Fruit fly (Drosophila melanogaster) ovary, adult (tissue): ENCODE results near the gene CG31464.
A peak's percentile ranks its signal among the peaks of the same experiment; 100 is the strongest.

ENCODE experiments used
- CG17801 ChIP-seq: fragments of 200-800 bp; optimal IDR thresholded peaks from 2 replicates; lab custom pipeline; 2019; ENCODE audit warnings: missing biosample characterization, mild to moderate bottlenecking, missing genetic modification characterization, moderate library complexity; ENCODE audit not compliant: partially characterized antibody

CG31464 gene

DNA sequence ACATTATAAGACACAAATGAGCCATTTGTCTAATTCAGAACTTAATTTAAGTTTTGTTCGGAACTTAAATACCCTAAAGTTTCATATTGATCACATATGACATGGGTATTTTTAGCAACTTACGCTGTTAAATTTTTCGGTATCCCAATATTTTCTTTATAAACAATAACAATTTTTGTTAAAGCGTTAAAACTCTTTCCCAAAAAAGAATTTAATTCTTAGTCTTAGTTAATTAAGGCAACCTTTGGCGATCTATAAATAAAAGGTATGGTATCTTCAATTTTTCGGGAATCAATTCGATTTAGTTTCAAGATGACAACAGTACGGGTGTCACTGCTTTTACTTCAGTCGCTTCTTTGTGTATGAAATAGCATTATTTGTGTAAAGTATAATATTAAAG lies at the start of gene CG31464:
CG31464 (plus strand) TSS at position 301 of the 400 bp plus-strand sequence.
- TF ChIP-seq CG17801 (GFP tag; lab: Kevin White, UChicago), result no peak

DNA sequence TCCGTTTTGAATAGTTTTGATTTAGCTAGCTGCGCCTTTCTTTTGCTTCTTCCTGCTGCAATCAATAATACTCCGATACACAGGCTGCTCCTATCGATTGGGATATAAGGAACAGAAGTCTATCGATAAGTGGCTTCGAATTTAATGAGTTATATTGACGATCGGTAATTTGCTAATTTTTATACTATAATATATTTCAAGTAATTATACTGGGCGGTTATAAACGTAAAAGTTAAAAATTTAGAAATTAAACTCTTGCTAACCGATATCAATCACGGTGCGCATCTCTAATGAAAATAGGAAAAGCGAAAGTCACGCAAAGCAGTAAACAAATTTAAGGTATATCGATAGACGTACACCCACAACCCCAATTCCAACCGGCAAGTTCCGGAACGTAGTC lies 47.3 kb upstream of the CG31464 start, which contains the start of the genes CG9636, CG18749 and CG33722:
CG9636 (minus strand) TSS at position 73 of the 400 bp plus-strand sequence.
CG18749 (plus strand) TSS at position 336 of the 400 bp plus-strand sequence.
CG33722 (plus strand) TSS at position 336 of the 400 bp plus-strand sequence.
- TF ChIP-seq CG17801 (GFP tag; lab: Kevin White, UChicago), result peak; percentile 68

DNA sequence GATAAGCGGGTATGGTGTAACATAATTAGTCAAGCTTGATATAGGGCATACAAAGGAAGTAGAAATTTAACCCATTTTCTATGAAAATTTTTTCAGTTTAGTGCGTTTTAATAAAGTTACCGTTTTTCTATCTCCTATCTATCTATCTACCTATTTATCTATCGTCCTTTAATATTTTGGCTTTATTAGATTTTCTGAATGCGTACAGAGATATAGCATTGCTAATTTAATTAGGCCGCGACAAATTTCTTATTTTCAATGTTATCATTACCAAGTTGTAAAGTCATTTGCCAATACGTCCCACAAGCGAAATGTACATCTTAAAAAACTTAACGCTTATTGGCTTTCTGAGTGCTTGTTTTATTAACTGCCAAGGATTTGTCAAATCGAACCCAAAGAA lies 42.9 kb upstream of the CG31464 start, which contains the start of gene CG15864:
CG15864 (plus strand) TSS at position 301 of the 400 bp plus-strand sequence.
- TF ChIP-seq CG17801 (GFP tag; lab: Kevin White, UChicago), result no peak

DNA sequence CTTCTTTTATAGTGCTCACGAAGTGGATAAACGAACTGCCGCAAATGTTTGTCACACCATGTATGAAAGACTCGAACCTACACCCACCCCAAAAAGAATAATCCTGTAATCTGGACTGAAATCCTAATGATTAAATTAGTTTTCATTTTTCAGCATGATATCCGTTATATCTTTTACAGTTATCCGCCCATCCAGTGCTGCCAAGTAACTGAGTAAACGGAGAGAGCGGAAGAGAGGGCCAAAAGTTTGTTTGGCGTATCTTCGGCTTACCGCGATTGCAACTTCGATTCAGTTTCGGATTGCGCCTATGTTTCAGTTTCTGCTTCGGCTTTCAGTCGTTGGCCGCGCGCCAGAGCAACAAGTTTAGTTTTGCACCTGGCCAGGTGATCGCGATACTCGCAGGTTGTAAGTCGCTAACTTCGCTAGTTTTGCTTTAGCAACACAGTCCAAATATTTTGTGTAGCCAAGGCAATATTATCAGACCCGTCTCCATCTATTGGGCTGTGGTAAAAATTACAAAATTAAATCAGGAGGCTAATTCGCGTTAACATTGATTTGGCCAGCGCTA lies 40.8 kb upstream of the CG31464 start, which contains the start of gene mtg:
mtg (plus strand) TSS at position 332 of the 568 bp plus-strand sequence.
- no peak for TF ChIP-seq CG17801 (GFP tag; lab: Kevin White, UChicago)

DNA sequence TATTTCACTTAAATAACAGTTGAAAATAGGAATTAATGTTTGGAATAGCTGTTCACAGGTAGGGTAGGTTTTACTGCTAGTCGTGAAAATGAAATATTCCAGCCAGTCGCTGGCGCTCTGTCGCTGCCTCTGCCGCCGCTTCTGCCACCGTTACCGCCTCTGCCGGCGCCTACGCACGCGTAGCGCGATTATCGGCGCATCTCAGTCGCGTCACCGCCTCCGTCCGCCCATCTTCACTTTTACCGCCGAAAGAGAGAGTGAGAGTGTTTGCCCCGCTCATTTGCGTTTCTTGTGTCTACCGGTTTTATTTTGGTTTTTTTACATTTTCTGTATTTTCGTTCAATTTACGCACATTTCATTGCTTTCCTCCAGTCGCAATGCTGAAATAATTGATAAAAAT lies 39.5 kb upstream of the CG31464 start:
- no peak for TF ChIP-seq CG17801 (GFP tag; lab: Kevin White, UChicago)

DNA sequence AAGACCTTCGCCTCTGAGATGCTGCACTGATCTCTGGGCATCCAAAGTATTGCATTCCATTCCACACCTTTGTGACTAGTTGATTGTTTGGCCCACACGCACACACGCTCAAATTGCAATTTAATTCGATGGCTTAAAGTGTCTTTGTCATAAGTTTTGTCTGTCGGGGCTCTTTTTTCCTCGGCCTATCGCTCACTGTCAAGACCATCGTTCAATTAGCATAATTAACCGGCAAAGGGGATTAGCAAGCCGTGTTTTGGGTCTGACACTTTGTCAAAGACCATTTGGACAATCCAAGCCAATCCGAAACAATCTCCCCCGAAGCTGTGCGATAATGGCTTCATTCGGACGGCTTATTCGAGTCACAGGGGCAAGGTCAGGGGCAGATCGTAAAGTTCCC lies 36.7 kb upstream of the CG31464 start:
- no peak for TF ChIP-seq CG17801 (GFP tag; lab: Kevin White, UChicago)

DNA sequence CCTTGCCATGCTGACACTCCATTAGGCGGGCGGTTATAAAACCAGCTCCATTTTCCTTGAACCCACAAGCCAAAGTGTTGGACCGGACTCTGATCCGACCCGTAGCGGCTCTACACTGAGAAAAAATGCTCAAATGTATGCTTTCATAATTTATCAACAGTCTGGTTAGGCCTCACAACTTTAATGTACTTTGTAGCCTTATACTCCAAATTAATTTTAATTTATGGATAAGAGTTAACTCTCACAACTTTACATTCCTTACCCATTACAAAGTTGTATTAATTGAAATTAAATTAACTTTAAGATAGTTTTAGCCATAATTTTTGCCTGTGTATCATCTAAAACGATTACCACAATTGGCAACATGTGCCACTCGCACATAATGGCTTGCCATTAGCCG lies 35.0 kb upstream of the CG31464 start:
- no peak for TF ChIP-seq CG17801 (GFP tag; lab: Kevin White, UChicago)

DNA sequence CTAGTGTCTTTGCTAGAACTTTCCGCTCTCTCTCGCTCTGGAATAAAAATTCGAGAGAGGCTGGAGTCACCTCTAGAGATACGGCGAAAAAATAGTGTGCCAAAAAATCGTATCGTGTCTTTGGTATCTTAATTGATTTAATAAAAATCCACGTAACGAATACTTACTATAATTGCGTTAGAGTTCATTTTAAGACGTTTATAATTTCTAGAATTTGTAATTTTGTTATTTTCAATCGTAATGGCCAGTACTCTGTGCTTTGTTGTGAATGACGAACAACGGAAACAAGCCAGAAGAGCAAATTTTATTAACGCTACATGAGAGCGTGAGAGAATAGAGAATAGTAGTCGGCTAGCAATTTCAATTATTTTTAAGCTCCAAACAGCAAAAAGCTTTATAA lies 29.4 kb upstream of the CG31464 start:
- peak; percentile 9 for TF ChIP-seq CG17801 (GFP tag; lab: Kevin White, UChicago)

DNA sequence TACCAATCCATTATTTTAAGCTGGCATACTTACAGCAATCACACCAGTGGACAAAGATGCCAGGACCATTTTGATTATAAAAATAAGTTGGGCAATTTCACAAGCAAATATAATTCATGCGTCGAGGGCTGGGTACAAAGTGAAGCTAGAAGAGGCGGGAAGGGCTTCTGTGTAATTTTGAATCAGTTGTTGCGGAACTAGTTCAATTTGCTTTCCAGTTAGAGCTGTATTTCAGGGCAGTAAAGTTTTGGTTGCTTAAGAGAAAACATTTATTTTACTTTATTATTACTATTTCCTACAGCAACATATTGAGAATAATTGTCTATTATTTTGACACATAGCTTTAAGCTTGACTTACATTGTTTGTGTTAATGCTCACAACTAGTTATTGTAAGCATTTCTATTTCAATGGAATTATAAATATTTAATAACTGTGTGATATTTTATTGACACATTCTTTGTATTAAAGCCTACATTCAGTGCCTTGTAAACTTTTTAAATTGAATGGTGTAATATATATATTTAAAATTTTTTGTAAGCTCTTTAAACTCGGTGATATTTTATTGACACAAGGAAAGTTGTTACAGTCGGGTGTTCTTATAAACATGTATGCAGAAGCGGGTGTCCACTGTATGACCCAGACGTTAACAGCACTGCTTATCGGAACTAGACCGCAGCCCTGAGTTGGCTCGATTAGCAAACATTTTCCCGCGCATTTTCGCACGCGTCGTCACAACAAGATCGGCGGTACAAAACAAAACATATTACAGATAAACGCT lies 26.5 kb upstream of the CG31464 start, which contains the start of the genes RPA1 and Mcm2:
RPA1 (minus strand) TSS at position 150 of the 779 bp plus-strand sequence.
Mcm2 (plus strand) TSS at position 669 of the 779 bp plus-strand sequence.
- TF ChIP-seq CG17801 (GFP tag; lab: Kevin White, UChicago), result peak; percentile 73

DNA sequence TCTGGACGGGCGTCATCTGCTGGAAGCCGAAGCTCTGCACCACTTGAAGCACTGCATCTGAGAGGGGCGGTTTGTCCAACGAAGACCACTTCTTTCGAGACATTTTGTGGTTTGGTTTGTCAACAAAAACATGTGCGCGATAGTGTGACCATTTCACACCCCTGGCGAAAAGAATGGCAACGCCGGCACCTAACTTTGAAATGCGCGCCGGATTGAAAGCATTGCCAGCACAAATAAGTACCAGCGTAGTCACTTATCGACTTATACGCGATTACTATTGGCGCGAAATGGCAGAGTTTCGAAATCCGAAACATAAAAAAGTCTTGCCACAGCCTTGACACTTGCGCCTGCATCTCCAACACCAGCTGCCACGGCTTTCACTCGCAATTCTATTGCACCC lies 21.3 kb upstream of the CG31464 start, which contains the start of gene CG9630:
CG9630 (minus strand) TSS at position 157 of the 400 bp plus-strand sequence.
- TF ChIP-seq CG17801 (GFP tag; lab: Kevin White, UChicago), result peak; percentile 2

DNA sequence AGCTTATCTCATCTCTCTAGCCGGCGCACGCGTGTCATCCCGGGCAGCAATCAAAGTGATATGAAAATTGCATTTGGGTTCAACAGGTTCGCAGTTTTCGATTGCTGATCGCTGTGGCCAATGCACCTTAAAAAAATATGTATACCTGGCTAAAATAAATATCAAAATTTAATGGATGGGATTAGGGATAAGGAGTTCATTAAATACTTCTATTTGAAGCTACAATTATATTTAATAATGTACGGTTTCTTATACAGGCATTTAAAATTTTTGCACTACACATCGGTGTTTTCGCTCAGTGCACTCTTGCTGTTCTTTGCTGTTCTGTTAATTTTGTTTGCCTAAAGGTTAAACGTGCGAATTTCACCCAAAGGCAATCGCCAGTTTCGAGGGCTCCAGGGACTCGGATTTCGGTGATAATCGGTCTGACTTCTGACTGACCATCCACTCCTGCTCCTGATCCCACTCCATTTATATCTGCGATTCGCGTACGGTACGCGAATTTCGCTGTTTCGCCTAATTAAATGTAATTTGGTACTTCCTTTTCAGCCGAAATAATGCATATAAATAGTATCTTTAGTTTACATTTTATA lies 18.4 kb upstream of the CG31464 start:
- TF ChIP-seq CG17801 (GFP tag; lab: Kevin White, UChicago), result no peak

DNA sequence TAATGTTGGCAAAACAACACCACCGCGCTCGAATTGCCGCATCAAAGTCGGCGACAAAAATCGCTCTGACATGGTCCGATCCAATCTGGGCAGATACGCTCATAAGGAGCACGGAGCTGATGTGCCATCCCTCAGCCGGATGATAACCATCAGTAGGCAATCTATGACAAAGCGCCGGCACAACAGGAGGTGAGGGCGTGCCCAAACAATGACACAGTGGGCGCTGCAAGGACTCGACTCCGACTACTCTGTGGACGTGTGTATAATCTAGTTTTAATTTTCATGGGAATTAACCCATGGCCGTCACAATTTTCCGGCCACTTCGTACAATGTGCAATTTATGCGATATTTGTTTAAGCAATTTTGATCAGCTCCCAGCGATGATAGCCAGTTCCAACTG lies 16.0 kb upstream of the CG31464 start:
- no peak for TF ChIP-seq CG17801 (GFP tag; lab: Kevin White, UChicago)

DNA sequence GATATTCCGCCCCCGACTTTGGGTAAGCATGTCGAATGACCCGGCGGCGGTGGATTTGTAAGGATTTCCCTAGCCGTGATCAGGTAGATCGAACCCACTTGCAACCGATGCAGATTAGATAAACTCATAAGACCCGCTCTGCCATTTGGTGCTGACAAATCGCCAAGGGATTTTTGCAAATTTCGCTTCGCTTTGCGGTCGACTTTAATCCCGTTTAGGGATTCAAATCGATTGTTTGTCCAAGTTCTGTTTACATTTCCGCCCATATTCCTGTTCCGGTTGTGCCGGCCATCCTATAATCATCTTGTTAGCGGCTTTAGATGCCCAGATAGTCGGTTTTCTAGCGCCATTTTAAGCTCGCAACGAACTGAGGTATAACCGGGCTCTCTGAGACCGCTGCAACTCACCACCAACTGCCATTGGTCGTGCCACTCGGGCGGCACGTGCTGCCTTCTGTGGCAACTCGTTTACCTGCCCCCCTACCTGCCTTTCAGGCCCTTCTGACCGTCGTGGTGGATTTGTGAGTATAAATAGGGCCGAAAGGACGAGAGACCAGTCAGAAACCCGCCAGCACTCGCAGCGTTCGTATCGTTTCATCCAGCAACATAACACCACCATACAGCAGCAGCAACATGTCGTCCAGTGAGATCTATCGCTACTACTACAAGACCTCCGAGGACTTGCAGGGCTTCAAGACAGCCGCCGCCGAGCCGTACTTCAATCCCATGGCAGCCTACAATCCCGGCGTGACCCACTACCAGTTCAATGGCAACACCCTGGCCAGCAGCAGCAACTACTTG lies 13.3 kb upstream of the CG31464 start, which contains the start of gene ato:
ato (plus strand) TSS at position 559 of the 800 bp plus-strand sequence.
- TF ChIP-seq CG17801 (GFP tag; lab: Kevin White, UChicago), result no peak

DNA sequence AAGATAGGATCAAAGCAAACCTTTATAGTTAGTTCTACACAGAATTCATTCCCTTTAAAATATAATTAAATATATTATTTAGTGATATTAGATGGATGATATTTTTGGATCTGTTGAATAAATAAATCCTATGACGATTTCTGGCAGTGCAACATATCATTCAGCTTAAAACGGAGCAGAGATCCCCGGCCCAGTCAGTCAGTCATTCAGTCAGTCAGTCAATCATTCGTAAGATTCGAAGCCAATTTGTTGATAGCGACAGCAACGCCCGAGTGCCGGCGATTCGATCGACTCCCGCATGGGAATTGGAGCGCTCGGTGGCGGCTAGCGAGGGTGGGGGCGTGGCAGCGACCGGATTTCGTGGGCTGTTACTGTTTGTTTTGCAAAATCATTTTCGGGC lies 11.1 kb upstream of the CG31464 start:
- TF ChIP-seq CG17801 (GFP tag; lab: Kevin White, UChicago), result no peak
